Worm (Caenorhabditis elegans) whole organism, L2 larva: Measurements from ENCODE around the gene clec-60.

Experiments used
- ama-1 ChIP-seq: fragments of 150-350 bp; optimal IDR thresholded peaks from 2 replicates; lab custom pipeline; 2018; ENCODE audit warnings: inconsistent platforms
- elt-1 ChIP-seq: fragments of 150-350 bp; optimal IDR thresholded peaks from 2 replicates; lab custom pipeline; 2014; ENCODE audit warnings: missing biosample characterization, missing genetic modification characterization
- fos-1 ChIP-seq: fragments of 150-350 bp; optimal IDR thresholded peaks from 2 replicates; lab custom pipeline; 2014; ENCODE audit warnings: missing biosample characterization, missing genetic modification characterization
- lin-39 ChIP-seq: fragments of 150-350 bp; optimal IDR thresholded peaks from 2 replicates; lab custom pipeline; 2014; ENCODE audit warnings: missing biosample characterization, missing genetic modification reagents, missing genetic modification characterization
- lsy-2 ChIP-seq, 2 experiments: fragments of 150-350 bp in 1 of 2; sonication (generic microtip) in 1 of 2; optimal IDR thresholded peaks; 2 replicates each; lab custom pipeline; 2014 to 2017; ENCODE audit warnings: missing biosample characterization in 2 of 2, missing genetic modification characterization in 2 of 2
- mab-5 ChIP-seq: fragments of 150-350 bp; optimal IDR thresholded peaks from 2 replicates; lab custom pipeline; 2014; ENCODE audit warnings: missing biosample characterization, missing genetic modification characterization
- nhr-11 ChIP-seq: fragments of 150-350 bp; optimal IDR thresholded peaks from 2 replicates; lab custom pipeline; 2014; ENCODE audit warnings: missing biosample characterization, missing genetic modification characterization
- nhr-21 ChIP-seq: fragments of 150-350 bp; optimal IDR thresholded peaks from 2 replicates; lab custom pipeline; 2014; ENCODE audit warnings: missing biosample characterization, missing genetic modification characterization
- nhr-237 ChIP-seq: fragments of 150-350 bp; optimal IDR thresholded peaks from 2 replicates; lab custom pipeline; 2014; ENCODE audit warnings: missing biosample characterization, missing genetic modification characterization
- peb-1 ChIP-seq: fragments of 150-350 bp; optimal IDR thresholded peaks from 2 replicates; lab custom pipeline; 2014; ENCODE audit warnings: missing biosample characterization, missing genetic modification characterization
- skn-1 ChIP-seq: sonication (generic microtip); optimal IDR thresholded peaks from 2 replicates; lab custom pipeline; 2017; ENCODE audit warnings: missing biosample characterization, missing genetic modification characterization
- zag-1 ChIP-seq: fragments of 150-350 bp; optimal IDR thresholded peaks from 2 replicates; lab custom pipeline; 2014; ENCODE audit warnings: missing biosample characterization, missing genetic modification characterization

- TF ChIP-seq nhr-11 (tag; lab: Kevin White, UChicago) (no peak), nhr-237 (tag; lab: Kevin White, UChicago) (no peak), skn-1 (tag; lab: Kevin White, UChicago) (no peak), lin-39 (tag; lab: Kevin White, UChicago) (no peak), zag-1 (tag; lab: Kevin White, UChicago) (no peak), mab-5 (no peak), ama-1 (no peak), fos-1 (tag; lab: Kevin White, UChicago) (no peak), nhr-21 (tag; lab: Kevin White, UChicago) (no peak), peb-1 (tag; lab: Kevin White, UChicago) (no peak), elt-1 (tag; lab: Kevin White, UChicago) (no peak), lsy-2 (tag; optimal IDR thresholded peaks at IDR 0.05; lab: Kevin White, UChicago) (no peak)
These were observed 20.5 kb downstream of the clec-60 start, which contains the start of gene ZK673.5 for ce11 chrII:10461207-10461606.
